Worm (Caenorhabditis elegans): ENCODE measurements around the gene F33C8.2.
A peak's percentile ranks its signal among the peaks of the same experiment; 100 is the strongest.

The F33C8.2 gene

ce11 chrX:14708176-14708642 is 13.0 kb upstream of the F33C8.2 start:
- TF ChIP-seq pha-4 (tag; optimal IDR thresholded peaks at IDR 0.05) (peak; percentile 55), bed-3 (GFP tag; optimal IDR thresholded peaks at IDR 0.05) (no peak), nhr-237 (tag; optimal IDR thresholded peaks at IDR 0.05) (peak; percentile 52), ceh-83 (GFP tag; optimal IDR thresholded peaks at IDR 0.05) (no peak), drap-1 (GFP tag; optimal IDR thresholded peaks at IDR 0.05) (peak; percentile 62), flh-1 (GFP tag; optimal IDR thresholded peaks at IDR 0.05) (no peak), sem-2 (GFP tag; optimal IDR thresholded peaks at IDR 0.05) (peak; percentile 32), mls-2 (tag; optimal IDR thresholded peaks at IDR 0.05) (peak; percentile 84), M03D4.4 (tag; optimal IDR thresholded peaks at IDR 0.05) (peak; percentile 17), unc-62 (GFP tag; optimal IDR thresholded peaks at IDR 0.05) (peak; percentile 80), mep-1 (tag; optimal IDR thresholded peaks at IDR 0.05) (peak; percentile 81), elt-3 (tag; optimal IDR thresholded peaks at IDR 0.05) (peak; percentile 2), elt-1 (tag; optimal IDR thresholded peaks at IDR 0.05; ENCODE audit: borderline replicate concordance, insufficient read depth) (no peak), ces-1 (GFP tag; optimal IDR thresholded peaks at IDR 0.05) (peak; percentile 75), ceh-39 (tag; optimal IDR thresholded peaks at IDR 0.05) (peak; percentile 86), lsy-2 (tag; optimal IDR thresholded peaks at IDR 0.05) (peak; percentile 76), tbx-8 (GFP tag; optimal IDR thresholded peaks at IDR 0.05) (peak; percentile 0), ztf-11 (tag; optimal IDR thresholded peaks at IDR 0.05) (peak; percentile 69), ceh-43 (GFP tag; optimal IDR thresholded peaks at IDR 0.05) (no peak), cnd-1 (tag; optimal IDR thresholded peaks at IDR 0.05) (peak; percentile 60), nhr-12 (tag; optimal IDR thresholded peaks at IDR 0.05) (no peak), unc-39 (tag; optimal IDR thresholded peaks at IDR 0.05) (no peak), ham-2 (GFP tag; optimal IDR thresholded peaks at IDR 0.05) (peak; percentile 93), nhr-2 (tag; optimal IDR thresholded peaks at IDR 0.05) (peak; percentile 33), lin-13 (tag; optimal IDR thresholded peaks at IDR 0.05) (peak; percentile 53), blmp-1 (tag; optimal IDR thresholded peaks at IDR 0.05) (no peak), nhr-28 (tag; optimal IDR thresholded peaks at IDR 0.05) (no peak), unc-120 (tag; optimal IDR thresholded peaks at IDR 0.05; ENCODE audit: poor library complexity, severe bottlenecking) (peak; percentile 68), mab-5 (tag; optimal IDR thresholded peaks at IDR 0.05) (no peak), lin-32 (GFP tag; optimal IDR thresholded peaks at IDR 0.05) (peak; percentile 48), zip-8 (tag; optimal IDR thresholded peaks at IDR 0.05) (no peak), sptf-1 (tag; optimal IDR thresholded peaks at IDR 0.05) (peak; percentile 83), hlh-1 (tag; optimal IDR thresholded peaks at IDR 0.05) (peak; percentile 37), snpc-4 (tag; optimal IDR thresholded peaks at IDR 0.05) (no peak), nhr-76 (tag; optimal IDR thresholded peaks at IDR 0.05) (no peak)

ce11 chrX:14709591-14709990 is 11.6 kb upstream of the F33C8.2 start:
- no peak for TF ChIP-seq mep-1 (tag; optimal IDR thresholded peaks at IDR 0.05)
- TF ChIP-seq bed-3 (GFP tag; optimal IDR thresholded peaks at IDR 0.05): no peak
- TF ChIP-seq drap-1 (GFP tag; optimal IDR thresholded peaks at IDR 0.05): no peak
- TF ChIP-seq ceh-39 (tag; optimal IDR thresholded peaks at IDR 0.05): no peak
- no peak for TF ChIP-seq M03D4.4 (tag; optimal IDR thresholded peaks at IDR 0.05)
- TF ChIP-seq elt-1 (tag; optimal IDR thresholded peaks at IDR 0.05; ENCODE audit: borderline replicate concordance, insufficient read depth): no peak
- TF ChIP-seq unc-120 (tag; optimal IDR thresholded peaks at IDR 0.05; ENCODE audit: poor library complexity, severe bottlenecking): no peak
- TF ChIP-seq ceh-83 (GFP tag; optimal IDR thresholded peaks at IDR 0.05): no peak
- no peak for TF ChIP-seq nhr-237 (tag; optimal IDR thresholded peaks at IDR 0.05)
- no peak for TF ChIP-seq lin-13 (tag; optimal IDR thresholded peaks at IDR 0.05)
- TF ChIP-seq snpc-4 (tag; optimal IDR thresholded peaks at IDR 0.05): no peak
- no peak for TF ChIP-seq lsy-2 (tag; optimal IDR thresholded peaks at IDR 0.05)
- no peak for TF ChIP-seq cnd-1 (tag; optimal IDR thresholded peaks at IDR 0.05)
- no peak for TF ChIP-seq sptf-1 (tag; optimal IDR thresholded peaks at IDR 0.05)
- TF ChIP-seq blmp-1 (tag; optimal IDR thresholded peaks at IDR 0.05): no peak
- no peak for TF ChIP-seq ham-2 (GFP tag; optimal IDR thresholded peaks at IDR 0.05)
- no peak for TF ChIP-seq pha-4 (tag; optimal IDR thresholded peaks at IDR 0.05)
- no peak for TF ChIP-seq lin-32 (GFP tag; optimal IDR thresholded peaks at IDR 0.05)
- TF ChIP-seq ces-1 (GFP tag; optimal IDR thresholded peaks at IDR 0.05): no peak

DNA sequence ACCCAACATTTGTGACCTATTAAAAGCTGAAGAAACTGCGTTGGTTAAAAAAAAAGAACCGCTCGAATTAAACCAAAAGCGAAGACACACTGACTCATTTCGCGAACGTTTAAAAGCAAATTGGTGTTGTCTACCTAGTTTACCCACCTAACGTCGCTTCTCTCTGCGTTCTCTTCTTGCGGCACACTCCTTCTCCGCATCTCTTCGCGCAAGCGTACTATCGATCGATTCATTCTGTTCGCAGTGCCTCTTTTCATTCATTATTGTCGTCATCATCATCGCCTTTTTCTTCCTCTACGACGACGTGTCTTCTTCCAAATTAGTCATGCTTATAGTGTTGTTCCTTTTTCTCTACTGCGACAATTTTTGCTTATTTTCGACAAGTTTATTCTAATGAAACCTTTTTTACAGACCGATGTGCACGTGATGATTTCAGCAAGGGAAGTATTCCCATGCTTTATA is 10.0 kb upstream of the F33C8.2 start, which contains the start of gene atrn-1:
Gene atrn-1 (plus strand): TSS at position 412 of the 462 bp plus-strand sequence.
- TF ChIP-seq lin-13 (tag; optimal IDR thresholded peaks at IDR 0.05) (no peak), ham-2 (GFP tag; optimal IDR thresholded peaks at IDR 0.05) (peak; percentile 16)

All from whole organism, mixed stage, embryonic.